Worm (Caenorhabditis elegans) whole organism, early embryonic: ENCODE results near the gene M01H9.10.

Experiments
- ama-1 ChIP-seq: fragments of 150-350 bp; optimal IDR thresholded peaks from 2 replicates; lab custom pipeline; 2014
- scrt-1 ChIP-seq: fragments of 200-800 bp; sonication (Bioruptor generic); IDR thresholded peaks from 2 replicates; pipeline ENCODE4 v1.3.6; 2022; ENCODE audit warnings: missing genetic modification characterization, missing compliant biosample characterization

DNA sequence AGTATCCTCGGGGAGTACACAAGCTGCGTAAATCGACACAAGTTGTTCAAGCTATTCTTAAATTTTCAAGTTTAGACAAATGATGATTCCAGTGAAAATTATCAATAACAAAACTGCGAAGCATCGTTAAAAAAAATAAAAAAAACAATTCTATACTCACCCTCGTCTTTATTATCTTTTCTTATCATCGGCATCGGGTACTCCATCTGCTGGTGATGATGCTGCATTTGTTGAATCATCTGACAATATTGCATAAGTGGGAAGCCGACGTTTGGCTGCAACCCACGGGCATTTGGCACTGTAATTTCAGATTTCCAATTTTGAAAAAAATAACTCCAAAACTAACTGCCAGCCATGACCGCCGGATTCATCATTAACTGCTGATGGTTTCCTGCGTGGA lies 1.4 kb upstream of the M01H9.10 start:
- TF ChIP-seq ama-1 (lab: Kevin White, UChicago) (no peak), scrt-1 (GFP tag; lab: Robert Waterston, UW) (no peak)
